Worm (Caenorhabditis elegans) whole organism, young adult: ENCODE measurements around the gene srh-204.
"Not testable (repeated sequence)": the region's sequence is repeated elsewhere in the genome, so short reads cannot be mapped to it uniquely, and the experiment has no call there.

Source experiments
- C17E4.6 ChIP-seq: fragments of 200-800 bp; sonication (Bioruptor generic); IDR thresholded peaks from 2 replicates; pipeline ENCODE4 v1.3.6; 2022; ENCODE audit warnings: missing genetic modification reagents, missing genetic modification characterization, missing compliant biosample characterization
- F23B12.7 ChIP-seq: sonication (generic microtip); optimal IDR thresholded peaks from 2 replicates; lab custom pipeline; 2017; ENCODE audit warnings: missing genetic modification characterization, mild to moderate bottlenecking, missing compliant biosample characterization, antibody characterized with exemption, moderate library complexity; ENCODE audit not compliant: insufficient read depth
- F33H1.4 ChIP-seq: fragments of 200-800 bp; sonication (Bioruptor generic); IDR thresholded peaks from 2 replicates; pipeline ENCODE4 v1.3.6; 2022; ENCODE audit warnings: missing genetic modification reagents, missing genetic modification characterization, missing compliant biosample characterization
- F37B4.10 ChIP-seq: fragments of 200-800 bp; sonication (Bioruptor generic); IDR thresholded peaks from 2 replicates; pipeline ENCODE4 v1.3.6; 2022; ENCODE audit warnings: missing genetic modification characterization, missing compliant biosample characterization
- F49E8.2 ChIP-seq: sonication (generic microtip); optimal IDR thresholded peaks from 3 replicates; lab custom pipeline; 2017; ENCODE audit warnings: missing genetic modification characterization, mild to moderate bottlenecking, missing compliant biosample characterization, antibody characterized with exemption, moderate library complexity; ENCODE audit not compliant: insufficient read depth
- F55B11.4 ChIP-seq: sonication (generic microtip); optimal IDR thresholded peaks from 2 replicates; lab custom pipeline; 2016; ENCODE audit warnings: missing compliant biosample characterization, missing genetic modification characterization, borderline replicate concordance; ENCODE audit not compliant: insufficient read depth
- Y79H2A.3 ChIP-seq: fragments of 200-800 bp; sonication (Bioruptor generic); conservative IDR thresholded peaks from 2 replicates; pipeline ENCODE4 v1.3.6; 2022; ENCODE audit warnings: missing genetic modification reagents, missing genetic modification characterization, missing compliant biosample characterization
- akir-1 ChIP-seq: fragments of 200-800 bp; sonication (Bioruptor generic); optimal IDR thresholded peaks from 2 replicates; lab custom pipeline; 2018; ENCODE audit warnings: mild to moderate bottlenecking, missing genetic modification characterization, moderate library complexity, missing compliant biosample characterization
- athp-1 ChIP-seq: sonication (generic microtip); optimal IDR thresholded peaks from 2 replicates; lab custom pipeline; 2017; ENCODE audit warnings: mild to moderate bottlenecking, missing genetic modification characterization, missing compliant biosample characterization
- ccch-3 ChIP-seq: fragments of 200-800 bp; sonication (Bioruptor generic); optimal IDR thresholded peaks from 2 replicates; lab custom pipeline; 2018; ENCODE audit warnings: mild to moderate bottlenecking, missing genetic modification characterization, missing compliant biosample characterization
- dox-1 ChIP-seq: fragments of 200-800 bp; sonication (Bioruptor generic); IDR thresholded peaks from 2 replicates; pipeline ENCODE4 v1.3.6; 2022; ENCODE audit warnings: missing genetic modification reagents, missing genetic modification characterization, missing compliant biosample characterization
- dpl-1 ChIP-seq: fragments of 150-350 bp; optimal IDR thresholded peaks from 2 replicates; lab custom pipeline; 2014; ENCODE audit warnings: missing biosample characterization, missing genetic modification reagents, missing genetic modification characterization
- efl-1 ChIP-seq: fragments of 150-350 bp; optimal IDR thresholded peaks from 2 replicates; lab custom pipeline; 2014; ENCODE audit warnings: missing biosample characterization, missing genetic modification reagents, missing genetic modification characterization
- egl-44 ChIP-seq: fragments of 200-800 bp; sonication (Bioruptor generic); IDR thresholded peaks from 2 replicates; pipeline ENCODE4 v1.3.6; 2022; ENCODE audit warnings: missing genetic modification reagents, missing genetic modification characterization, missing compliant biosample characterization
- egrh-3 ChIP-seq: fragments of 200-800 bp; sonication (Bioruptor generic); IDR thresholded peaks from 2 replicates; pipeline ENCODE4 v1.3.6; 2022; ENCODE audit warnings: missing genetic modification reagents, missing genetic modification characterization, missing compliant biosample characterization
- ekl-4 ChIP-seq: fragments of 200-800 bp; sonication (Bioruptor generic); IDR thresholded peaks from 2 replicates; pipeline ENCODE4 v1.3.6; 2022; ENCODE audit warnings: missing genetic modification reagents, missing genetic modification characterization, missing compliant biosample characterization
- fkh-3 ChIP-seq: sonication (generic microtip); optimal IDR thresholded peaks from 2 replicates; lab custom pipeline; 2016; ENCODE audit warnings: mild to moderate bottlenecking, missing genetic modification characterization, missing compliant biosample characterization
- hlh-26 ChIP-seq: fragments of 200-800 bp; sonication (Bioruptor generic); conservative IDR thresholded peaks from 2 replicates; pipeline ENCODE4 v1.3.6; 2022; ENCODE audit warnings: missing genetic modification reagents, missing genetic modification characterization, missing compliant biosample characterization
- hsf-1 ChIP-seq: fragments of 200-800 bp; sonication (Bioruptor generic); IDR thresholded peaks from 2 replicates; pipeline ENCODE4 v1.3.6; 2022; ENCODE audit warnings: missing genetic modification reagents, missing genetic modification characterization, missing compliant biosample characterization
- lin-35 ChIP-seq, 3 experiments: fragments of 150-350 bp in 2 of 3; sonication (generic microtip) in 1 of 3; optimal IDR thresholded peaks; 2 replicates each; lab custom pipeline; 2014 to 2018; ENCODE audit warnings: missing biosample characterization in 3 of 3, missing genetic modification characterization in 3 of 3, missing genetic modification reagents in 3 of 3
- lsy-27 ChIP-seq: sonication (generic microtip); optimal IDR thresholded peaks from 2 replicates; lab custom pipeline; 2017; ENCODE audit warnings: missing genetic modification characterization, mild to moderate bottlenecking, missing compliant biosample characterization, antibody characterized with exemption, missing genotype, borderline replicate concordance; ENCODE audit not compliant: insufficient read depth
- madf-10 ChIP-seq: sonication (generic microtip); optimal IDR thresholded peaks from 2 replicates; lab custom pipeline; 2016; ENCODE audit warnings: mild to moderate bottlenecking, missing genetic modification characterization, missing compliant biosample characterization
- madf-8 ChIP-seq: fragments of 200-800 bp; sonication (Bioruptor generic); conservative IDR thresholded peaks from 2 replicates; pipeline ENCODE4 v1.3.6; 2022; ENCODE audit warnings: missing genetic modification reagents, missing genetic modification characterization, missing compliant biosample characterization
- mes-4 ChIP-seq: sonication (generic microtip); optimal IDR thresholded peaks from 2 replicates; lab custom pipeline; 2016; ENCODE audit warnings: missing genotype, missing genetic modification characterization, missing compliant biosample characterization
- nhr-179 ChIP-seq: sonication (generic microtip); optimal IDR thresholded peaks from 2 replicates; lab custom pipeline; 2016; ENCODE audit warnings: mild to moderate bottlenecking, missing genetic modification characterization, missing compliant biosample characterization
- rpc-1 ChIP-seq, 2 experiments: fragments of 150-350 bp in 1 of 2; sonication (generic microtip) in 1 of 2; optimal IDR thresholded peaks; 2 replicates each; lab custom pipeline; 2014 to 2018; ENCODE audit warnings: missing biosample characterization in 1 of 2, missing genetic modification characterization in 1 of 2, missing genetic modification reagents in 1 of 2, missing genotype in 1 of 2
- snpc-1.1 ChIP-seq: sonication (generic microtip); optimal IDR thresholded peaks from 2 replicates; lab custom pipeline; 2017; ENCODE audit warnings: missing genetic modification characterization, mild to moderate bottlenecking, missing compliant biosample characterization, antibody characterized with exemption, moderate library complexity, missing genotype, missing genetic modification reagents; ENCODE audit not compliant: insufficient read depth
- snpc-1.3 ChIP-seq: sonication (generic microtip); optimal IDR thresholded peaks from 2 replicates; lab custom pipeline; 2017; ENCODE audit warnings: missing genetic modification characterization, mild to moderate bottlenecking, missing compliant biosample characterization, antibody characterized with exemption, moderate library complexity, missing genotype, missing genetic modification reagents; ENCODE audit not compliant: insufficient read depth
- snpc-3.4 ChIP-seq: sonication (generic microtip); optimal IDR thresholded peaks from 2 replicates; lab custom pipeline; 2017; ENCODE audit warnings: missing genetic modification characterization, mild to moderate bottlenecking, missing compliant biosample characterization, antibody characterized with exemption, moderate library complexity, missing genotype, missing genetic modification reagents
- snpc-4 ChIP-seq, 5 experiments: fragments of 150-350 bp in 1 of 5; sonication (generic microtip) in 4 of 5; optimal IDR thresholded peaks; 2 replicates each; lab custom pipeline; 2014 to 2018; ENCODE audit warnings: missing genetic modification characterization in 5 of 5, missing biosample characterization in 3 of 5, antibody characterized with exemption in 2 of 5, mild to moderate bottlenecking in 2 of 5, missing compliant biosample characterization in 2 of 5, missing genotype in 2 of 5, moderate library complexity in 2 of 5, missing genetic modification reagents in 1 of 5
- tbp1 ChIP-seq: fragments of 200-800 bp; sonication (Bioruptor generic); optimal IDR thresholded peaks from 2 replicates; lab custom pipeline; 2018; ENCODE audit warnings: mild to moderate bottlenecking, missing genetic modification characterization, missing compliant biosample characterization
- ztf-18 ChIP-seq: sonication (generic microtip); optimal IDR thresholded peaks from 2 replicates; lab custom pipeline; 2016; ENCODE audit warnings: missing genotype, mild to moderate bottlenecking, missing genetic modification characterization, missing compliant biosample characterization
- ztf-25 ChIP-seq: fragments of 200-800 bp; sonication (Bioruptor generic); IDR thresholded peaks from 2 replicates; pipeline ENCODE4 v1.3.6; 2022; ENCODE audit warnings: missing genetic modification reagents, missing genetic modification characterization, missing compliant biosample characterization

The srh-204 gene

ce11 chrV:4240292-4240691 lies at the start of gene srh-204:
srh-204 (minus strand) TSS chrV:4240392.
- no peak for TF ChIP-seq F33H1.4 (GFP tag; lab: Robert Waterston, UW)
- TF ChIP-seq dpl-1 (GFP tag; lab: Kevin White, UChicago), result no peak
- no peak for TF ChIP-seq C17E4.6 (GFP tag; lab: Robert Waterston, UW)
- TF ChIP-seq F49E8.2 (tag; lab: Kevin White, UChicago), result no peak
- TF ChIP-seq madf-8 (GFP tag; lab: Robert Waterston, UW), result no peak
- no peak for TF ChIP-seq F55B11.4 (tag; lab: Kevin White, UChicago)
- TF ChIP-seq ztf-25 (GFP tag; lab: Robert Waterston, UW), result no peak
- no peak for TF ChIP-seq lsy-27 (tag; lab: Kevin White, UChicago)
- TF ChIP-seq ekl-4 (GFP tag; lab: Robert Waterston, UW), result no peak
- no peak for TF ChIP-seq snpc-1.1 (tag; lab: Kevin White, UChicago)
- TF ChIP-seq egrh-3 (GFP tag; lab: Robert Waterston, UW), result no peak

ce11 chrV:4284737-4285136 lies 44.5 kb upstream of the srh-204 start, which contains the start of gene srt-19:
srt-19 (plus strand) TSS chrV:4285037.
- TF ChIP-seq mes-4; snpc-1.1 (tag; lab: Kevin White, UChicago); F37B4.10 (GFP tag; lab: Robert Waterston, UW): not testable (repeated sequence)

ce11 chrV:4281699-4282098 lies 41.5 kb upstream of the srh-204 start, which contains the start of gene srt-37:
srt-37 (minus strand) TSS chrV:4281799.
- TF ChIP-seq hsf-1, egl-44, hlh-26 (GFP tag; lab: Robert Waterston, UW): not testable (repeated sequence)
- TF ChIP-seq, all 124 proteins: peak for 0; not testable (repeated sequence) for 124

- not testable (repeated sequence) for TF ChIP-seq akir-1, efl-1, Y79H2A.3
- TF ChIP-seq, all 124 proteins: peak for 0; not testable (repeated sequence) for 124
These were observed 38.5 kb upstream of the srh-204 start, which contains the start of gene srt-20 for ce11 chrV:4278735-4279134. srt-20 (minus strand) TSS chrV:4278835.

- no peak for TF ChIP-seq madf-10
- TF ChIP-seq athp-1 (tag; lab: Kevin White, UChicago), result no peak
- TF ChIP-seq dox-1 (GFP tag; lab: Robert Waterston, UW), result no peak
- no peak for TF ChIP-seq lin-35 (GFP tag; optimal IDR thresholded peaks at IDR 0.05; lab: Kevin White, UChicago)
- no peak for TF ChIP-seq tbp1 (GFP tag; lab: Kevin White, UChicago)
- TF ChIP-seq ztf-18 (tag; lab: Kevin White, UChicago), result no peak
- no peak for TF ChIP-seq rpc-1 (optimal IDR thresholded peaks at IDR 0.05; lab: Kevin White, UChicago)
- no peak for TF ChIP-seq rpc-1 (tag; optimal IDR thresholded peaks at IDR 0.05; lab: Kevin White, UChicago)
- TF ChIP-seq hsf-1 (GFP tag; lab: Robert Waterston, UW), result no peak
- no peak for TF ChIP-seq hlh-26 (GFP tag; lab: Robert Waterston, UW)
- no peak for TF ChIP-seq snpc-1.3 (tag; lab: Kevin White, UChicago)
- TF ChIP-seq snpc-3.4 (tag; lab: Kevin White, UChicago), result no peak
- TF ChIP-seq nhr-179 (tag; lab: Kevin White, UChicago), result no peak
- TF ChIP-seq ztf-25 (GFP tag; lab: Robert Waterston, UW), result no peak
- TF ChIP-seq F23B12.7 (tag; lab: Kevin White, UChicago), result no peak
- TF ChIP-seq ccch-3 (GFP tag; lab: Kevin White, UChicago), result no peak
- no peak for TF ChIP-seq snpc-4 (GFP tag; optimal IDR thresholded peaks at IDR 0.05; lab: Kevin White, UChicago)
- no peak for TF ChIP-seq snpc-4 (tag; optimal IDR thresholded peaks at IDR 0.05; lab: Kevin White, UChicago)
- TF ChIP-seq fkh-3 (tag; lab: Kevin White, UChicago), result no peak
These were observed 33.2 kb upstream of the srh-204 start for ce11 chrV:4273372-4273771.
